Worm (Caenorhabditis elegans) whole organism, late embryonic: Measurements from ENCODE around the gene anoh-1.

Source experiments
- F13H6.1 ChIP-seq: sonication (generic microtip); optimal IDR thresholded peaks from 2 replicates; lab custom pipeline; 2016; ENCODE audit warnings: missing genetic modification characterization, missing compliant biosample characterization
- ceh-45 ChIP-seq: fragments of 200-800 bp; sonication (Bioruptor generic); IDR thresholded peaks from 2 replicates; pipeline ENCODE4 v1.3.6; 2022; ENCODE audit warnings: missing genetic modification reagents, missing genetic modification characterization, missing compliant biosample characterization
- fkh-10 ChIP-seq: fragments of 150-350 bp; optimal IDR thresholded peaks from 2 replicates; lab custom pipeline; 2014; ENCODE audit warnings: missing biosample characterization, missing genetic modification reagents, missing genetic modification characterization
- nfya-1 ChIP-seq: sonication (generic microtip); optimal IDR thresholded peaks from 2 replicates; lab custom pipeline; 2017; ENCODE audit warnings: missing genetic modification characterization, mild to moderate bottlenecking, missing compliant biosample characterization, antibody characterized with exemption, moderate library complexity
- nhr-11 ChIP-seq: fragments of 150-350 bp; optimal IDR thresholded peaks from 2 replicates; lab custom pipeline; 2014; ENCODE audit warnings: missing biosample characterization, missing genetic modification characterization
- odd-2 ChIP-seq: sonication (generic microtip); optimal IDR thresholded peaks from 2 replicates; lab custom pipeline; 2017; ENCODE audit warnings: antibody characterized with exemption, mild to moderate bottlenecking, missing genetic modification characterization, missing compliant biosample characterization
- pha-2 ChIP-seq: sonication (generic microtip); optimal IDR thresholded peaks from 2 replicates; lab custom pipeline; 2017; ENCODE audit warnings: mild to moderate bottlenecking, missing genetic modification characterization, missing compliant biosample characterization
- pha-4 ChIP-seq: fragments of 150-350 bp; optimal IDR thresholded peaks from 2 replicates; lab custom pipeline; 2018; ENCODE audit warnings: missing biosample characterization, missing genetic modification reagents, missing genetic modification characterization
- pqm-1 ChIP-seq: sonication (generic microtip); optimal IDR thresholded peaks from 2 replicates; lab custom pipeline; 2016; ENCODE audit warnings: missing genetic modification characterization, missing compliant biosample characterization
- rnt-1 ChIP-seq: sonication (generic microtip); optimal IDR thresholded peaks from 2 replicates; lab custom pipeline; 2016; ENCODE audit warnings: missing genetic modification characterization, missing compliant biosample characterization
- zip-5 ChIP-seq: sonication (generic microtip); optimal IDR thresholded peaks from 2 replicates; lab custom pipeline; 2016; ENCODE audit warnings: missing genetic modification characterization, missing compliant biosample characterization

- TF ChIP-seq fkh-10 (GFP tag; lab: Kevin White, UChicago) (no peak), nhr-11 (tag; lab: Kevin White, UChicago) (no peak), rnt-1 (tag; lab: Kevin White, UChicago) (no peak), F13H6.1 (tag; lab: Kevin White, UChicago) (no peak), pqm-1 (tag; lab: Kevin White, UChicago) (no peak), zip-5 (tag; lab: Kevin White, UChicago) (no peak), nfya-1 (tag; lab: Kevin White, UChicago) (no peak), ceh-45 (GFP tag; lab: Robert Waterston, UW) (no peak), pha-4 (tag; lab: Kevin White, UChicago) (no peak), pha-2 (tag; lab: Kevin White, UChicago) (no peak), odd-2 (tag; lab: Kevin White, UChicago) (no peak)
Measured at ce11 chrIII:13213111-13213510, 33.3 kb upstream of the anoh-1 start.
